Fruit fly (Drosophila melanogaster) ovary, adult (tissue): ENCODE data around the gene rtv.
A peak's percentile ranks its signal among the peaks of the same experiment; 100 is the strongest.

Experiments
- CG17801 ChIP-seq: fragments of 200-800 bp; optimal IDR thresholded peaks from 2 replicates; lab custom pipeline; 2019; ENCODE audit warnings: missing biosample characterization, mild to moderate bottlenecking, missing genetic modification characterization, moderate library complexity; ENCODE audit not compliant: partially characterized antibody

Gene rtv

DNA sequence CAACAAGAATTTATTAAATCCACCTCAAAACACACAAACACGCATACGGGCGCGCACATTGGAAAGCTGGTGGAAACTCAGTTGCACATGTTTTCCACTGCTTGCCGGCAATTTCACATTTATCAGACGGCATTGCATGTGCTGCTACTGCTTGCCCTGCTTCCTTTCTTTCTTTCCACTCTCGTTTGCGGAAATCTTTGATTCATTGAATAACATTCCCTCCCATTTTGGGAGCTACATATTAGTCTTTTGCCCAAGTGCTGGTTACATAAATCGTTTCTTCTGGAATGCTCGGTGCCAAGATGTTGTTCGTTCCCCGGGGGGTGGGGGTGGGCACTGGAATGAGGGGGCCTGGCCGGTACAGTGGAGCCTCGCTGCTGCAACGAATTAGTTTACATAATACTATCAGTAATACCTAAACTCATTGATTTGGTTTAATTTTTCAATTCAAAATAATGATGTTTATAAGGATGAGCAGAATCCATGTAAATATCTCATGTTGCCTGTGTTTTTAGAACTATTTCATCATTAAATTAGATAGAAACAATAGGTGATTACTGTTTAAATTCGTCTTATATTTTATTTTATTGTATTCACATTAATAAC, 44.8 kb downstream of the rtv start:
- TF ChIP-seq CG17801 (GFP tag; lab: Kevin White, UChicago) = no peak

DNA sequence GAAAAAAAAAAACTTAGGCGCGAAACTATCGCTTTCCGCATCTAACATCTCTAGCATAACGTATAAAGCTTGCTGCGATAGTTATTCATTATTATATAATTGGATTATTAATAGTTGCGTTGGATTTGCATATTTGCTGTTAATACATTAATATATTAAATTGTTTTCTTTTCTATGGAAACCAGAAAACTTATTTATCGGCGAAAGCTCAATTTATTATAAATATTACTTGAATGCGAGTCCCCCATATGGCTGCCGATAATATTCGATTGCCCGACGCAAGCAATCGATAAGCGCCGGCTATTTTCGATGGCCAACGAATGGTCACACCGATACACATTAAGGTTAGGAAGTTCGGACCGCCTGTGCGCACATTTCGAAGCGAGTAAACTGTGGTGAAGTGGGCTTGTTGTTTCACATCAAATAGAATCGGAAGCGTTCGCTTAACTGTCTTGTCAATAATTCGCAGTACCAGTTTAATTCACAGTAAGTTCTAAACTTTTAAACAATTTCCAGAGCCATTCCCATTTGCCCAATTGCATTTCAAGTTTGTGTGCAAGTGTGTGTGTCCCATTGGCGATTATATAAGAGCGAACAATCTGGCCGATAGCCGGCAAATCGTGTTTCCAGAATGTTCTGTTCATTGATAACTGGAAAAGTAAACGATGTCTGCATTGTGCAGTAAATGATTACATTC, 45.5 kb downstream of the rtv start, which contains the start of gene Hsp60A:
Hsp60A (plus strand) TSS at position 335 of the 697 bp plus-strand sequence.
- TF ChIP-seq CG17801 (GFP tag; lab: Kevin White, UChicago) = peak; percentile 42
